Worm (Caenorhabditis elegans) whole organism, young adult: ENCODE results near the gene srv-9.

Experiments used
- B0019.2 ChIP-seq: fragments of 200-800 bp; sonication (Bioruptor generic); conservative IDR thresholded peaks from 2 replicates; pipeline ENCODE4 v1.3.6; 2022; ENCODE audit warnings: missing genetic modification reagents, missing genetic modification characterization, missing compliant biosample characterization
- B0261.1 ChIP-seq: sonication (generic microtip); optimal IDR thresholded peaks from 2 replicates; lab custom pipeline; 2016; ENCODE audit warnings: mild to moderate bottlenecking, missing genetic modification characterization, moderate library complexity, missing compliant biosample characterization
- C17E4.6 ChIP-seq: fragments of 200-800 bp; sonication (Bioruptor generic); IDR thresholded peaks from 2 replicates; pipeline ENCODE4 v1.3.6; 2022; ENCODE audit warnings: missing genetic modification reagents, missing genetic modification characterization, missing compliant biosample characterization
- F23B12.7 ChIP-seq: sonication (generic microtip); optimal IDR thresholded peaks from 2 replicates; lab custom pipeline; 2017; ENCODE audit warnings: missing genetic modification characterization, mild to moderate bottlenecking, missing compliant biosample characterization, antibody characterized with exemption, moderate library complexity; ENCODE audit not compliant: insufficient read depth
- F37B4.10 ChIP-seq: fragments of 200-800 bp; sonication (Bioruptor generic); IDR thresholded peaks from 2 replicates; pipeline ENCODE4 v1.3.6; 2022; ENCODE audit warnings: missing genetic modification characterization, missing compliant biosample characterization
- F49E8.2 ChIP-seq: sonication (generic microtip); optimal IDR thresholded peaks from 3 replicates; lab custom pipeline; 2017; ENCODE audit warnings: missing genetic modification characterization, mild to moderate bottlenecking, missing compliant biosample characterization, antibody characterized with exemption, moderate library complexity; ENCODE audit not compliant: insufficient read depth
- F57A8.1 ChIP-seq: fragments of 200-800 bp; sonication (Bioruptor generic); optimal IDR thresholded peaks from 2 replicates; lab custom pipeline; 2018; ENCODE audit warnings: mild to moderate bottlenecking, missing genetic modification characterization, moderate library complexity, missing compliant biosample characterization
- F57C9.4 ChIP-seq: sonication (generic microtip); optimal IDR thresholded peaks from 2 replicates; lab custom pipeline; 2017; ENCODE audit warnings: mild to moderate bottlenecking, missing genetic modification characterization, missing compliant biosample characterization
- T07F8.4 ChIP-seq: sonication (generic microtip); optimal IDR thresholded peaks from 2 replicates; lab custom pipeline; 2016; ENCODE audit warnings: mild to moderate bottlenecking, missing genetic modification characterization, moderate library complexity, missing compliant biosample characterization
- T26A5.8 ChIP-seq: sonication (generic microtip); optimal IDR thresholded peaks from 2 replicates; lab custom pipeline; 2016; ENCODE audit warnings: missing genetic modification characterization, missing compliant biosample characterization
- Y53F4B.3 ChIP-seq: fragments of 200-800 bp; sonication (Bioruptor generic); IDR thresholded peaks from 2 replicates; pipeline ENCODE4 v1.3.6; 2022; ENCODE audit warnings: missing genetic modification reagents, missing genetic modification characterization, missing compliant biosample characterization
- Y67H2A.10 ChIP-seq: fragments of 200-800 bp; sonication (Bioruptor generic); conservative IDR thresholded peaks from 2 replicates; pipeline ENCODE4 v1.3.6; 2022; ENCODE audit warnings: missing genetic modification reagents, missing genetic modification characterization, missing compliant biosample characterization
- ama-1 ChIP-seq, 3 experiments: fragments of 150-350 bp in 1 of 3; sonication (generic microtip) in 2 of 3; optimal IDR thresholded peaks; 2 replicates each; lab custom pipeline; 2014 to 2018; ENCODE audit warnings: missing biosample characterization in 2 of 3, missing genetic modification characterization in 2 of 3, missing genetic modification reagents in 2 of 3
- atf-7 ChIP-seq: sonication (generic microtip); optimal IDR thresholded peaks from 2 replicates; lab custom pipeline; 2017; ENCODE audit warnings: mild to moderate bottlenecking, missing genetic modification characterization, missing compliant biosample characterization
- attf-6 ChIP-seq: fragments of 200-800 bp; sonication (Bioruptor generic); IDR thresholded peaks from 2 replicates; pipeline ENCODE4 v1.3.6; 2022; ENCODE audit warnings: missing genetic modification reagents, missing genetic modification characterization, missing compliant biosample characterization
- bed-1 ChIP-seq: fragments of 200-800 bp; sonication (Bioruptor generic); IDR thresholded peaks from 2 replicates; pipeline ENCODE4 v1.3.6; 2022; ENCODE audit warnings: missing genetic modification reagents, missing genetic modification characterization, missing compliant biosample characterization
- ceh-58 ChIP-seq: fragments of 200-800 bp; sonication (Bioruptor generic); IDR thresholded peaks from 2 replicates; pipeline ENCODE4 v1.3.6; 2022; ENCODE audit warnings: missing genetic modification characterization, missing compliant biosample characterization
- ceh-79 ChIP-seq: sonication (generic microtip); optimal IDR thresholded peaks from 2 replicates; lab custom pipeline; 2017; ENCODE audit warnings: mild to moderate bottlenecking, missing genetic modification characterization, missing compliant biosample characterization
- ceh-91 ChIP-seq: fragments of 200-800 bp; sonication (Bioruptor generic); IDR thresholded peaks from 2 replicates; pipeline ENCODE4 v1.3.6; 2022; ENCODE audit warnings: missing genetic modification reagents, missing genetic modification characterization, missing compliant biosample characterization
- dpl-1 ChIP-seq: fragments of 150-350 bp; optimal IDR thresholded peaks from 2 replicates; lab custom pipeline; 2014; ENCODE audit warnings: missing biosample characterization, missing genetic modification reagents, missing genetic modification characterization
- efl-1 ChIP-seq: fragments of 150-350 bp; optimal IDR thresholded peaks from 2 replicates; lab custom pipeline; 2014; ENCODE audit warnings: missing biosample characterization, missing genetic modification reagents, missing genetic modification characterization
- egl-18 ChIP-seq: fragments of 200-800 bp; sonication (Bioruptor generic); IDR thresholded peaks from 2 replicates; pipeline ENCODE4 v1.3.6; 2022; ENCODE audit warnings: missing genetic modification reagents, missing genetic modification characterization, missing compliant biosample characterization
- egl-44 ChIP-seq: fragments of 200-800 bp; sonication (Bioruptor generic); IDR thresholded peaks from 2 replicates; pipeline ENCODE4 v1.3.6; 2022; ENCODE audit warnings: missing genetic modification reagents, missing genetic modification characterization, missing compliant biosample characterization
- hlh-12 ChIP-seq: sonication (generic microtip); optimal IDR thresholded peaks from 2 replicates; lab custom pipeline; 2016; ENCODE audit warnings: missing genetic modification characterization, missing compliant biosample characterization
- lag-1 ChIP-seq: fragments of 200-800 bp; sonication (Bioruptor generic); IDR thresholded peaks from 2 replicates; pipeline ENCODE4 v1.3.6; 2022; ENCODE audit warnings: missing genetic modification reagents, missing genetic modification characterization, missing compliant biosample characterization
- let-526 ChIP-seq: fragments of 200-800 bp; sonication (Bioruptor generic); IDR thresholded peaks from 2 replicates; pipeline ENCODE4 v1.3.6; 2022; ENCODE audit warnings: missing genetic modification reagents, missing genetic modification characterization, missing compliant biosample characterization
- lin-26 ChIP-seq: fragments of 200-800 bp; sonication (Bioruptor generic); IDR thresholded peaks from 2 replicates; pipeline ENCODE4 v1.3.6; 2022; ENCODE audit warnings: missing genetic modification reagents, missing genetic modification characterization, missing compliant biosample characterization
- lin-40 ChIP-seq: sonication (generic microtip); optimal IDR thresholded peaks from 2 replicates; lab custom pipeline; 2016; ENCODE audit warnings: missing genetic modification characterization, mild to moderate bottlenecking, missing compliant biosample characterization, missing genotype, missing genetic modification reagents
- lsl-1 ChIP-seq: fragments of 200-800 bp; sonication (Bioruptor generic); optimal IDR thresholded peaks from 2 replicates; lab custom pipeline; 2018; ENCODE audit warnings: mild to moderate bottlenecking, missing genetic modification characterization, moderate library complexity, missing compliant biosample characterization
- lsy-27 ChIP-seq: sonication (generic microtip); optimal IDR thresholded peaks from 2 replicates; lab custom pipeline; 2017; ENCODE audit warnings: missing genetic modification characterization, mild to moderate bottlenecking, missing compliant biosample characterization, antibody characterized with exemption, missing genotype, borderline replicate concordance; ENCODE audit not compliant: insufficient read depth
- madf-10 ChIP-seq: sonication (generic microtip); optimal IDR thresholded peaks from 2 replicates; lab custom pipeline; 2016; ENCODE audit warnings: mild to moderate bottlenecking, missing genetic modification characterization, missing compliant biosample characterization
- madf-8 ChIP-seq: fragments of 200-800 bp; sonication (Bioruptor generic); conservative IDR thresholded peaks from 2 replicates; pipeline ENCODE4 v1.3.6; 2022; ENCODE audit warnings: missing genetic modification reagents, missing genetic modification characterization, missing compliant biosample characterization
- mcd-1 ChIP-seq: fragments of 200-800 bp; sonication (Bioruptor generic); IDR thresholded peaks from 2 replicates; pipeline ENCODE4 v1.3.6; 2022; ENCODE audit warnings: missing genetic modification reagents, missing genetic modification characterization, missing compliant biosample characterization
- mel-28 ChIP-seq: sonication (generic microtip); optimal IDR thresholded peaks from 2 replicates; lab custom pipeline; 2016; ENCODE audit warnings: borderline replicate concordance, mild to moderate bottlenecking, missing genetic modification characterization, missing compliant biosample characterization
- mxl-1 ChIP-seq: sonication (generic microtip); optimal IDR thresholded peaks from 2 replicates; lab custom pipeline; 2016; ENCODE audit warnings: missing genetic modification characterization, missing compliant biosample characterization
- nfya-1 ChIP-seq: sonication (generic microtip); optimal IDR thresholded peaks from 2 replicates; lab custom pipeline; 2017; ENCODE audit warnings: antibody characterized with exemption, missing compliant biosample characterization, missing genetic modification characterization, borderline replicate concordance; ENCODE audit not compliant: insufficient read depth
- pbrm-1 ChIP-seq: fragments of 200-800 bp; sonication (Bioruptor generic); IDR thresholded peaks from 2 replicates; pipeline ENCODE4 v1.3.6; 2022; ENCODE audit warnings: missing genetic modification reagents, missing genetic modification characterization, missing compliant biosample characterization
- pha-4 ChIP-seq: fragments of 150-350 bp; sonication (generic microtip); optimal IDR thresholded peaks from 2 replicates; lab custom pipeline; 2014; ENCODE audit warnings: missing biosample characterization, missing genetic modification reagents, missing genetic modification characterization
- snpc-3.4 ChIP-seq: sonication (generic microtip); optimal IDR thresholded peaks from 2 replicates; lab custom pipeline; 2017; ENCODE audit warnings: missing genetic modification characterization, mild to moderate bottlenecking, missing compliant biosample characterization, antibody characterized with exemption, moderate library complexity, missing genotype, missing genetic modification reagents
- snpc-4 ChIP-seq, 5 experiments: fragments of 150-350 bp in 1 of 5; sonication (generic microtip) in 4 of 5; optimal IDR thresholded peaks; 2 replicates each; lab custom pipeline; 2014 to 2018; ENCODE audit warnings: missing genetic modification characterization in 5 of 5, missing biosample characterization in 3 of 5, antibody characterized with exemption in 2 of 5, mild to moderate bottlenecking in 2 of 5, missing compliant biosample characterization in 2 of 5, missing genotype in 2 of 5, moderate library complexity in 2 of 5, missing genetic modification reagents in 1 of 5
- somi-1 ChIP-seq: fragments of 200-800 bp; sonication (Bioruptor generic); optimal IDR thresholded peaks from 2 replicates; lab custom pipeline; 2018; ENCODE audit warnings: mild to moderate bottlenecking, missing genetic modification characterization, missing compliant biosample characterization
- tbp1 ChIP-seq: fragments of 200-800 bp; sonication (Bioruptor generic); optimal IDR thresholded peaks from 2 replicates; lab custom pipeline; 2018; ENCODE audit warnings: mild to moderate bottlenecking, missing genetic modification characterization, missing compliant biosample characterization
- unc-130 ChIP-seq: sonication (generic microtip); optimal IDR thresholded peaks from 2 replicates; lab custom pipeline; 2016; ENCODE audit warnings: missing genetic modification reagents, missing genetic modification characterization, missing compliant biosample characterization
- zfh-2 ChIP-seq: fragments of 200-800 bp; sonication (Bioruptor generic); conservative IDR thresholded peaks from 2 replicates; pipeline ENCODE4 v1.3.6; 2022; ENCODE audit warnings: missing genetic modification reagents, missing genetic modification characterization, missing compliant biosample characterization
- zim-3 ChIP-seq: sonication (generic microtip); optimal IDR thresholded peaks from 2 replicates; lab custom pipeline; 2017; ENCODE audit warnings: mild to moderate bottlenecking, missing genetic modification characterization, moderate library complexity, missing compliant biosample characterization
- ztf-6 ChIP-seq: fragments of 200-800 bp; sonication (Bioruptor generic); IDR thresholded peaks from 2 replicates; pipeline ENCODE4 v1.3.6; 2022; ENCODE audit warnings: missing genetic modification reagents, missing genetic modification characterization, missing compliant biosample characterization

Gene srv-9

ce11 chrV:13468190-13468765 lies 45.3 kb upstream of the srv-9 start, which contains the start of the genes F25H9.6 and F25H9.7 (continued):
- TF ChIP-seq T07F8.4 (no peak), F57A8.1 (no peak), ceh-79 (peak; percentile 49), B0019.2 (GFP tag; lab: Robert Waterston, UW) (no peak), mxl-1 (tag; lab: Kevin White, UChicago) (no peak), ceh-91 (GFP tag; lab: Robert Waterston, UW) (peak; percentile 51; the same call in 1 of the 2 replicates), lin-26 (GFP tag; lab: Robert Waterston, UW) (no peak), T26A5.8 (tag; lab: Kevin White, UChicago) (no peak), nfya-1 (no peak), atf-7 (tag; lab: Kevin White, UChicago) (peak; percentile 44), ama-1 (optimal IDR thresholded peaks at IDR 0.05; lab: Kevin White, UChicago) (no peak), ama-1 (GFP tag; optimal IDR thresholded peaks at IDR 0.05; lab: Kevin White, UChicago) (peak in 1 of 2 experiments; percentile 63), mel-28 (tag; lab: Kevin White, UChicago) (no peak), ceh-58 (GFP tag; lab: Robert Waterston, UW) (no peak), lsy-27 (tag; lab: Kevin White, UChicago) (no peak), F23B12.7 (tag; lab: Kevin White, UChicago) (peak; percentile 16), ztf-6 (GFP tag; lab: Robert Waterston, UW) (no peak), egl-18 (GFP tag; lab: Robert Waterston, UW) (0 out of 2 replicates have a peak, but pooled peaks have one; percentile 7), let-526 (GFP tag; lab: Robert Waterston, UW) (peak; percentile 77), madf-10 (tag; lab: Kevin White, UChicago) (peak; percentile 74), Y67H2A.10 (GFP tag; lab: Robert Waterston, UW) (0 out of 2 replicates have a peak, but pooled peaks have one; percentile 45), somi-1 (GFP tag; lab: Kevin White, UChicago) (peak; percentile 53), F49E8.2 (tag; lab: Kevin White, UChicago) (no peak), madf-8 (GFP tag; lab: Robert Waterston, UW) (peak; percentile 63), F57C9.4 (tag; lab: Kevin White, UChicago) (peak; percentile 24), zfh-2 (GFP tag; lab: Robert Waterston, UW) (no peak), Y53F4B.3 (GFP tag; lab: Robert Waterston, UW) (no peak), snpc-4 (GFP tag; optimal IDR thresholded peaks at IDR 0.05; lab: Kevin White, UChicago) (no peak), snpc-4 (tag; optimal IDR thresholded peaks at IDR 0.05; lab: Kevin White, UChicago) (peak in 1 of 4 experiments; percentile 54), dpl-1 (GFP tag; lab: Kevin White, UChicago) (no peak), snpc-3.4 (tag; lab: Kevin White, UChicago) (peak; percentile 51), lsl-1 (GFP tag; lab: Kevin White, UChicago) (peak; percentile 52), hlh-12 (tag; lab: Kevin White, UChicago) (no peak), B0261.1 (tag; lab: Kevin White, UChicago) (peak; percentile 11), pha-4 (tag; lab: Kevin White, UChicago) (no peak), lin-40 (tag; lab: Kevin White, UChicago) (peak; percentile 77), pbrm-1 (peak; percentile 70; the same call in 1 of the 2 replicates), zim-3 (tag; lab: Kevin White, UChicago) (peak; percentile 90), F37B4.10 (GFP tag; lab: Robert Waterston, UW) (no peak), lag-1 (GFP tag; lab: Robert Waterston, UW) (no peak), tbp1 (GFP tag; lab: Kevin White, UChicago) (peak; percentile 58), unc-130 (GFP tag; lab: Kevin White, UChicago) (peak; percentile 96), bed-1 (GFP tag; lab: Robert Waterston, UW) (0 out of 2 replicates have a peak, but pooled peaks have one; percentile 37), efl-1 (no peak), egl-44 (GFP tag; lab: Robert Waterston, UW) (peak; percentile 53; the same call in 1 of the 2 replicates), attf-6 (GFP tag; lab: Robert Waterston, UW) (peak; percentile 66), mcd-1 (GFP tag; lab: Robert Waterston, UW) (peak; percentile 82), C17E4.6 (GFP tag; lab: Robert Waterston, UW) (peak; percentile 24; the same call in 1 of the 2 replicates)
